Fruit fly (Drosophila melanogaster) whole organism, prepupa: ENCODE measurements around the gene CG3246.

Experiments used
- Blimp-1 ChIP-seq: fragments of 200-800 bp; sonication (Bioruptor generic); optimal IDR thresholded peaks from 3 replicates; lab custom pipeline; 2017; ENCODE audit warnings: missing biosample characterization, missing genetic modification characterization, mild to moderate bottlenecking, moderate library complexity, missing genetic modification reagents
- CG10669 ChIP-seq: fragments of 200-800 bp; sonication (Bioruptor generic); optimal IDR thresholded peaks from 3 replicates; lab custom pipeline; 2018; ENCODE audit warnings: missing biosample characterization, mild to moderate bottlenecking, missing genetic modification characterization, moderate library complexity
- CG11294 ChIP-seq: fragments of 200-800 bp; sonication (Bioruptor generic); IDR thresholded peaks from 2 replicates; pipeline ENCODE4 v1.3.6; 2022; ENCODE audit warnings: missing biosample characterization, missing genetic modification characterization
- CG11762 ChIP-seq: fragments of 200-800 bp; sonication (Bioruptor generic); optimal IDR thresholded peaks from 3 replicates; lab custom pipeline; 2016; ENCODE audit warnings: missing biosample characterization, missing genetic modification characterization; ENCODE audit not compliant: insufficient read depth
- CG11902 ChIP-seq: fragments of 200-800 bp; sonication (Bioruptor generic); optimal IDR thresholded peaks from 3 replicates; lab custom pipeline; 2016; ENCODE audit warnings: missing biosample characterization, missing genetic modification characterization
- CG15336 ChIP-seq: fragments of 200-800 bp; sonication (Bioruptor generic); IDR thresholded peaks from 2 replicates; pipeline ENCODE4 v1.3.6; 2022; ENCODE audit warnings: missing biosample characterization, missing genetic modification characterization
- CG16779 ChIP-seq: fragments of 200-800 bp; sonication (Bioruptor generic); optimal IDR thresholded peaks from 3 replicates; lab custom pipeline; 2017; ENCODE audit warnings: missing biosample characterization, mild to moderate bottlenecking, missing genetic modification characterization
- CG31627 ChIP-seq: fragments of 200-800 bp; sonication (Bioruptor generic); optimal IDR thresholded peaks from 3 replicates; lab custom pipeline; 2016; ENCODE audit warnings: missing biosample characterization, missing genetic modification characterization
- CG32006 ChIP-seq: fragments of 200-800 bp; sonication (Bioruptor generic); optimal IDR thresholded peaks from 3 replicates; lab custom pipeline; 2017; ENCODE audit warnings: missing biosample characterization, mild to moderate bottlenecking, missing genetic modification characterization
- CG3919 ChIP-seq: fragments of 200-800 bp; sonication (Bioruptor generic); optimal IDR thresholded peaks from 3 replicates; lab custom pipeline; 2016; ENCODE audit warnings: missing biosample characterization, missing genetic modification characterization
- CG4318 ChIP-seq: fragments of 200-800 bp; sonication (Bioruptor generic); optimal IDR thresholded peaks from 3 replicates; lab custom pipeline; 2017; ENCODE audit warnings: missing biosample characterization, mild to moderate bottlenecking, missing genetic modification characterization
- CG6163 ChIP-seq: fragments of 200-800 bp; sonication (Bioruptor generic); IDR thresholded peaks from 3 replicates; pipeline ENCODE4 v1.3.6; 2022; ENCODE audit warnings: missing biosample characterization, missing genetic modification characterization
- CG6276 ChIP-seq: fragments of 200-800 bp; sonication (Bioruptor generic); optimal IDR thresholded peaks from 2 replicates; lab custom pipeline; 2017; ENCODE audit warnings: missing biosample characterization, mild to moderate bottlenecking, missing genetic modification characterization
- CG6792 ChIP-seq: fragments of 200-800 bp; sonication (Bioruptor generic); optimal IDR thresholded peaks from 3 replicates; lab custom pipeline; 2016; ENCODE audit warnings: missing biosample characterization, missing genetic modification characterization
- CG6808 ChIP-seq: fragments of 200-800 bp; sonication (Bioruptor generic); optimal IDR thresholded peaks from 3 replicates; lab custom pipeline; 2017; ENCODE audit warnings: missing biosample characterization, missing genetic modification characterization, mild to moderate bottlenecking, moderate library complexity, missing genetic modification reagents
- CG8632 ChIP-seq: fragments of 200-800 bp; sonication (Bioruptor generic); optimal IDR thresholded peaks from 3 replicates; lab custom pipeline; 2016; ENCODE audit warnings: missing biosample characterization, missing genetic modification characterization
- Eip75B ChIP-seq: fragments of 200-800 bp; sonication (Bioruptor generic); optimal IDR thresholded peaks from 3 replicates; lab custom pipeline; 2016; ENCODE audit warnings: missing biosample characterization, missing genetic modification characterization
- Eip78C ChIP-seq: fragments of 200-800 bp; sonication (Bioruptor generic); peaks from one replicate; lab custom pipeline; 2016; ENCODE audit warnings: missing biosample characterization, missing genetic modification characterization
- Ets96B ChIP-seq: fragments of 200-800 bp; optimal IDR thresholded peaks from 2 replicates; lab custom pipeline; 2019; ENCODE audit warnings: missing biosample characterization, mild to moderate bottlenecking, missing genetic modification characterization, moderate library complexity
- Gug ChIP-seq: fragments of 200-800 bp; sonication (Bioruptor generic); IDR thresholded peaks from 2 replicates; pipeline ENCODE4 v1.3.6; 2022; ENCODE audit warnings: missing biosample characterization, missing genetic modification characterization
- Hr38 ChIP-seq: sonication (Bioruptor generic); optimal IDR thresholded peaks from 2 replicates; lab custom pipeline; 2016; ENCODE audit warnings: missing biosample characterization, missing genetic modification characterization
- Hr39 ChIP-seq: fragments of 200-800 bp; sonication (Bioruptor generic); optimal IDR thresholded peaks from 2 replicates; lab custom pipeline; 2016; ENCODE audit warnings: missing biosample characterization, missing genetic modification characterization
- Hr4 ChIP-seq: fragments of 200-800 bp; sonication (Bioruptor generic); optimal IDR thresholded peaks from 3 replicates; lab custom pipeline; 2016; ENCODE audit warnings: missing biosample characterization, missing genetic modification characterization
- Met ChIP-seq: fragments of 200-800 bp; sonication (Bioruptor generic); optimal IDR thresholded peaks from 3 replicates; lab custom pipeline; 2016; ENCODE audit warnings: missing biosample characterization, missing genetic modification characterization
- OdsH ChIP-seq: fragments of 200-800 bp; sonication (Bioruptor generic); optimal IDR thresholded peaks from 3 replicates; lab custom pipeline; 2016; ENCODE audit warnings: missing biosample characterization, missing genetic modification characterization
- Sox102F ChIP-seq: fragments of 200-800 bp; sonication (Bioruptor generic); optimal IDR thresholded peaks from 2 replicates; lab custom pipeline; 2016; ENCODE audit warnings: missing biosample characterization, mild to moderate bottlenecking, missing genetic modification characterization
- Sox14 ChIP-seq: fragments of 200-800 bp; sonication (Bioruptor generic); optimal IDR thresholded peaks from 3 replicates; lab custom pipeline; 2016; ENCODE audit warnings: missing biosample characterization, missing genetic modification characterization
- Sox15 ChIP-seq: fragments of 200-800 bp; sonication (Bioruptor generic); optimal IDR thresholded peaks from 3 replicates; lab custom pipeline; 2016; ENCODE audit warnings: missing biosample characterization, missing genetic modification characterization
- achi ChIP-seq: fragments of 200-800 bp; sonication (Bioruptor generic); optimal IDR thresholded peaks from 3 replicates; lab custom pipeline; 2016; ENCODE audit warnings: missing biosample characterization, missing genetic modification characterization
- cyc ChIP-seq: fragments of 200-800 bp; sonication (Bioruptor generic); optimal IDR thresholded peaks from 3 replicates; lab custom pipeline; 2016; ENCODE audit warnings: missing biosample characterization, missing genetic modification characterization
- dsx ChIP-seq: fragments of 200-800 bp; optimal IDR thresholded peaks from 3 replicates; lab custom pipeline; 2019; ENCODE audit warnings: missing biosample characterization, mild to moderate bottlenecking, missing genetic modification characterization, moderate library complexity; ENCODE audit not compliant: poor library complexity, severe bottlenecking
- eg ChIP-seq: fragments of 200-800 bp; sonication (Bioruptor generic); IDR thresholded peaks from 3 replicates; pipeline ENCODE4 v1.3.6; 2022; ENCODE audit warnings: missing biosample characterization, missing genetic modification characterization
- esn ChIP-seq: fragments of 200-800 bp; sonication (Bioruptor generic); optimal IDR thresholded peaks from 2 replicates; lab custom pipeline; 2016; ENCODE audit warnings: missing biosample characterization, mild to moderate bottlenecking, missing genetic modification characterization, moderate library complexity
- fd59A ChIP-seq: fragments of 200-800 bp; sonication (Bioruptor generic); optimal IDR thresholded peaks from 2 replicates; lab custom pipeline; 2017; ENCODE audit warnings: missing biosample characterization, mild to moderate bottlenecking, missing genetic modification characterization, missing genetic modification reagents
- fd85E ChIP-seq: fragments of 200-800 bp; sonication (Bioruptor generic); optimal IDR thresholded peaks from 3 replicates; lab custom pipeline; 2016; ENCODE audit warnings: missing biosample characterization, missing genetic modification characterization
- fkh ChIP-seq: fragments of 200-800 bp; sonication (Bioruptor generic); optimal IDR thresholded peaks from 3 replicates; lab custom pipeline; 2017; ENCODE audit warnings: missing biosample characterization, mild to moderate bottlenecking, missing genetic modification characterization, moderate library complexity
- lz ChIP-seq: fragments of 200-800 bp; sonication (Bioruptor generic); optimal IDR thresholded peaks from 3 replicates; lab custom pipeline; 2016; ENCODE audit warnings: missing biosample characterization, missing genetic modification characterization
- pdm3 ChIP-seq: fragments of 200-800 bp; sonication (Bioruptor generic); optimal IDR thresholded peaks from 3 replicates; lab custom pipeline; 2016; ENCODE audit warnings: missing biosample characterization, missing genetic modification characterization
- salr ChIP-seq, 2 experiments: fragments of 200-800 bp; sonication (Bioruptor generic); optimal IDR thresholded peaks; 3 replicates each; lab custom pipeline; 2016 to 2018; ENCODE audit warnings: missing biosample characterization in 2 of 2, missing genetic modification characterization in 2 of 2, mild to moderate bottlenecking in 1 of 2
- spab ChIP-seq: fragments of 200-800 bp; sonication (Bioruptor generic); optimal IDR thresholded peaks from 2 replicates; lab custom pipeline; 2017; ENCODE audit warnings: missing biosample characterization, mild to moderate bottlenecking, missing genetic modification characterization, missing genetic modification reagents
- svp ChIP-seq: fragments of 200-800 bp; sonication (Bioruptor generic); peaks from one replicate; lab custom pipeline; 2016; ENCODE audit warnings: missing biosample characterization, missing genetic modification characterization
- vri ChIP-seq: fragments of 200-800 bp; sonication (Bioruptor generic); optimal IDR thresholded peaks from 3 replicates; lab custom pipeline; 2016; ENCODE audit warnings: missing biosample characterization, mild to moderate bottlenecking, missing genetic modification characterization

The CG3246 gene

DNA sequence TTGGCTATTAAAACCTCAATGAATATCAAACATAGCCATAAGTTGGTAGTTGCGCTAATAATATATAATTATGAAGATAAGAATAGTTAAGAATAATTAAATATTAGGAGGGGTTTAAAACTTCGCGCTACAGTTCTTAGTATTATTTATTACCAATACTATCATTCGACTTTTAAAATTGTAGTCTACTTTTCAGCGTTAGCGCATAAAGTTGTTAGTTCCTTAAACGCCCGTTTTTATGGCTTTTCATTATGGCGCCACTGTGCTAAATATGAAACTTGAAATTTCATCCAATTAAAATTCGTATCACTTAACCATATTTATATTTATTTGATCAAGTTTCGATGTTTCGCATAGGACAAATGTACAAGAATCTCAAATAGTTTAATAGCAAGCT, 18.7 kb upstream of the CG3246 start:
- peak; percentile 41 for TF ChIP-seq Eip78C (GFP tag; lab: Kevin White, UChicago)
- no peak for TF ChIP-seq fd59A (GFP tag; lab: Kevin White, UChicago)
- peak; percentile 55 for TF ChIP-seq svp (GFP tag; lab: Kevin White, UChicago)
- no peak for TF ChIP-seq CG6808 (GFP tag; lab: Kevin White, UChicago)
- no peak for TF ChIP-seq OdsH (GFP tag; lab: Kevin White, UChicago)
- no peak for TF ChIP-seq CG6792 (GFP tag; lab: Kevin White, UChicago)
- peak; percentile 8 for TF ChIP-seq esn (GFP tag; lab: Kevin White, UChicago)
- TF ChIP-seq pdm3 (GFP tag; lab: Kevin White, UChicago), result peak; percentile 21
- TF ChIP-seq, all 60 proteins: peak for 4

dm6 chr2L:3479697-3480442, 18.1 kb upstream of the CG3246 start:
- TF ChIP-seq fkh (GFP tag; lab: Kevin White, UChicago) (peak; percentile 12), fd85E (GFP tag; lab: Kevin White, UChicago) (no peak), dsx (GFP tag; lab: Kevin White, UChicago) (no peak), esn (GFP tag; lab: Kevin White, UChicago) (no peak), Eip75B (no peak), Sox15 (no peak), Gug (GFP tag; lab: Robert Waterston, UW) (no peak), CG11294 (GFP tag; lab: Robert Waterston, UW) (no peak), CG4318 (GFP tag; lab: Kevin White, UChicago) (no peak), Hr38 (no peak), svp (GFP tag; lab: Kevin White, UChicago) (peak; percentile 50), Met (no peak), vri (peak; percentile 46), CG6163 (GFP tag; lab: Robert Waterston, UW) (no peak), Blimp-1 (GFP tag; lab: Kevin White, UChicago) (no peak), Hr4 (GFP tag; lab: Kevin White, UChicago) (no peak), cyc (no peak)
- TF ChIP-seq, all 60 proteins: peak for 3

DNA sequence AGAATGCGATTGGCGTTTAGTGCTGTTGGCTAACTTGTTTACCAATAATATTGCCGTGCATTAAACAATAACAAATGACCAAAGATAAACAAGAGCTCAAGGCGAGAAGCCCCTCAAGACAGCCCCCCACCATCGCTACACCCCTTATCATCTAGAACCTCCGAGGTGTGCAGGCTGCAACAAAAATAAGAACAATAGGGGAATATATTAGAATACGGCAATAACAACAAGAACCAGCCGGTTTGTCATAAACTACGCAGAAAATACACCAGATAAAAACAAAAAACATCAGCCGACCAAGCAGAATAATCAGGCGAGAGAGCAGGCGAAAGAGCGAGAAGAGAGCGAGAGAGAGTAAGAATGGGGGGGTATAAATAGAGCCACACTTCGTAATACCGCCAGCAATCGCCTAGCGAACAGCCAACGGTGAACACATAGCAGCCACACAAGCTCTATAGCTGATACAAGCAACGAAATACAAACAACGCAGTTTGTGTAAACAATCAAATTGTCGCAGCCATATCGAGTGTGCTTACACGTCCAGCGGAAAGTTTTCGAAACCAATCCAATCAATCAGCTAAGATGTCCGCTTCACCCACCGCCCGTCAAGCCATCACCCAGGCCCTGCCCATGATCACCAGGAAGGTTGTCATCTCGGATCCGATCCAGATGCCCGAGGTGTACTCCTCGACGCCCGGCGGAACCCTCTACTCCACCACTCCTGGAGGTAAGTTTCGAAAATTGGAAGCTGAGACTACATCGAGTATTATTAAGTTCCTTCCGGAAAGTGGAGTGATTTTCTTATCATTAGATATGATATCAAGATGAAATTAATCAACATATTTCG, 16.5 kb upstream of the CG3246 start, which contains the start of gene Thor:
Gene Thor (plus strand): TSS at position 401 of the 847 bp plus-strand sequence.
- peak; percentile 49 for TF ChIP-seq Sox102F (GFP tag; lab: Kevin White, UChicago)
- TF ChIP-seq salr (GFP tag; optimal IDR thresholded peaks at IDR 0.05; lab: Kevin White, UChicago), result peak in 1 of 2 experiments; percentile 8
- no peak for TF ChIP-seq CG8632
- peak; percentile 11 for TF ChIP-seq Sox14 (GFP tag; lab: Kevin White, UChicago)
- peak; percentile 40 for TF ChIP-seq CG11762 (GFP tag; lab: Kevin White, UChicago)
- TF ChIP-seq vri, result peak; percentile 79
- peak; percentile 46 for TF ChIP-seq CG15336
- TF ChIP-seq Eip75B, result peak; percentile 26
- TF ChIP-seq CG11902 (GFP tag; lab: Kevin White, UChicago), result no peak
- TF ChIP-seq lz (GFP tag; lab: Kevin White, UChicago), result no peak
- TF ChIP-seq Hr4 (GFP tag; lab: Kevin White, UChicago), result no peak
- peak; percentile 62 for TF ChIP-seq CG16779
- peak; percentile 57 for TF ChIP-seq dsx (GFP tag; lab: Kevin White, UChicago)
- TF ChIP-seq CG10669, result no peak
- peak; percentile 44 for TF ChIP-seq CG6808 (GFP tag; lab: Kevin White, UChicago)
- no peak for TF ChIP-seq Ets96B (tag; lab: Kevin White, UChicago)
- TF ChIP-seq Sox15, result no peak
- TF ChIP-seq pdm3 (GFP tag; lab: Kevin White, UChicago), result no peak
- no peak for TF ChIP-seq CG31627 (GFP tag; lab: Kevin White, UChicago)
- TF ChIP-seq fd85E (GFP tag; lab: Kevin White, UChicago), result peak; percentile 38
- TF ChIP-seq fkh (GFP tag; lab: Kevin White, UChicago), result peak; percentile 98
- TF ChIP-seq CG6163 (GFP tag; lab: Robert Waterston, UW), result peak; percentile 66
- TF ChIP-seq spab, result no peak
- TF ChIP-seq CG11294 (GFP tag; lab: Robert Waterston, UW), result peak; percentile 10; the same call in 1 of the 2 replicates
- TF ChIP-seq CG6792 (GFP tag; lab: Kevin White, UChicago), result peak; percentile 39
- TF ChIP-seq achi, result no peak
- TF ChIP-seq CG32006 (GFP tag; lab: Kevin White, UChicago), result no peak
- TF ChIP-seq CG3919 (GFP tag; lab: Kevin White, UChicago), result peak; percentile 49
- TF ChIP-seq Hr39, result no peak
- peak; percentile 1 for TF ChIP-seq CG6276 (GFP tag; lab: Kevin White, UChicago)
- no peak for TF ChIP-seq CG4318 (GFP tag; lab: Kevin White, UChicago)
- TF ChIP-seq Blimp-1 (GFP tag; lab: Kevin White, UChicago), result no peak
- TF ChIP-seq svp (GFP tag; lab: Kevin White, UChicago), result peak; percentile 79
- peak; percentile 71; the same call in 2 of the 3 replicates for TF ChIP-seq eg (GFP tag; lab: Robert Waterston, UW)
